Worm (Caenorhabditis elegans) whole organism, young adult: ENCODE measurements around the gene Y54E2A.9.
"Not testable (repeated sequence)": the region's sequence is repeated elsewhere in the genome, so short reads cannot be mapped to it uniquely, and the experiment has no call there.

Experiments used
- B0261.1 ChIP-seq: sonication (generic microtip); optimal IDR thresholded peaks from 2 replicates; lab custom pipeline; 2016; ENCODE audit warnings: mild to moderate bottlenecking, missing genetic modification characterization, moderate library complexity, missing compliant biosample characterization
- B0336.3 ChIP-seq: fragments of 200-800 bp; sonication (Bioruptor generic); IDR thresholded peaks from 2 replicates; pipeline ENCODE4 v1.3.6; 2022; ENCODE audit warnings: missing genetic modification characterization, missing compliant biosample characterization
- D2030.7 ChIP-seq: fragments of 200-800 bp; sonication (Bioruptor generic); IDR thresholded peaks from 2 replicates; pipeline ENCODE4 v1.3.6; 2022; ENCODE audit warnings: missing genetic modification reagents, missing genetic modification characterization, missing compliant biosample characterization
- F10E7.11 ChIP-seq: sonication (generic microtip); optimal IDR thresholded peaks from 2 replicates; lab custom pipeline; 2017; ENCODE audit warnings: mild to moderate bottlenecking, missing genetic modification characterization, moderate library complexity, missing compliant biosample characterization
- F33H1.4 ChIP-seq: fragments of 200-800 bp; sonication (Bioruptor generic); IDR thresholded peaks from 2 replicates; pipeline ENCODE4 v1.3.6; 2022; ENCODE audit warnings: missing genetic modification reagents, missing genetic modification characterization, missing compliant biosample characterization
- T07F8.4 ChIP-seq: sonication (generic microtip); optimal IDR thresholded peaks from 2 replicates; lab custom pipeline; 2016; ENCODE audit warnings: mild to moderate bottlenecking, missing genetic modification characterization, moderate library complexity, missing compliant biosample characterization
- Y53F4B.3 ChIP-seq: fragments of 200-800 bp; sonication (Bioruptor generic); IDR thresholded peaks from 2 replicates; pipeline ENCODE4 v1.3.6; 2022; ENCODE audit warnings: missing genetic modification reagents, missing genetic modification characterization, missing compliant biosample characterization
- Y79H2A.3 ChIP-seq: fragments of 200-800 bp; sonication (Bioruptor generic); conservative IDR thresholded peaks from 2 replicates; pipeline ENCODE4 v1.3.6; 2022; ENCODE audit warnings: missing genetic modification reagents, missing genetic modification characterization, missing compliant biosample characterization
- Y95B8A.8 ChIP-seq: fragments of 200-800 bp; sonication (Bioruptor generic); IDR thresholded peaks from 2 replicates; pipeline ENCODE4 v1.3.6; 2022; ENCODE audit warnings: missing genetic modification reagents, missing genetic modification characterization, missing compliant biosample characterization
- atf-7 ChIP-seq: sonication (generic microtip); optimal IDR thresholded peaks from 2 replicates; lab custom pipeline; 2017; ENCODE audit warnings: mild to moderate bottlenecking, missing genetic modification characterization, missing compliant biosample characterization
- athp-1 ChIP-seq: sonication (generic microtip); optimal IDR thresholded peaks from 2 replicates; lab custom pipeline; 2017; ENCODE audit warnings: mild to moderate bottlenecking, missing genetic modification characterization, missing compliant biosample characterization
- cebp-1 ChIP-seq, 2 experiments: fragments of 200-800 bp in 1 of 2; sonication (Bioruptor generic) in 1 of 2; sonication (generic microtip) in 1 of 2; IDR thresholded peaks in 1 of 2; optimal IDR thresholded peaks in 1 of 2; 2 replicates each; pipeline versions ENCODE4 v1.3.6 to Lab custom; 2017 to 2022; ENCODE audit warnings: missing compliant biosample characterization in 2 of 2, missing genetic modification characterization in 2 of 2, mild to moderate bottlenecking in 1 of 2, missing genetic modification reagents in 1 of 2, moderate library complexity in 1 of 2
- cebp-2 ChIP-seq: fragments of 200-800 bp; sonication (Bioruptor generic); IDR thresholded peaks from 2 replicates; pipeline ENCODE4 v1.3.6; 2022; ENCODE audit warnings: missing genetic modification characterization, missing compliant biosample characterization
- ceh-100 ChIP-seq: fragments of 200-800 bp; sonication (Bioruptor generic); IDR thresholded peaks from 2 replicates; pipeline ENCODE4 v1.3.6; 2022; ENCODE audit warnings: missing genetic modification reagents, missing genetic modification characterization, missing compliant biosample characterization
- chd-7 ChIP-seq: sonication (generic microtip); optimal IDR thresholded peaks from 2 replicates; lab custom pipeline; 2016; ENCODE audit warnings: mild to moderate bottlenecking, missing genetic modification characterization, moderate library complexity, missing compliant biosample characterization
- dox-1 ChIP-seq: fragments of 200-800 bp; sonication (Bioruptor generic); IDR thresholded peaks from 2 replicates; pipeline ENCODE4 v1.3.6; 2022; ENCODE audit warnings: missing genetic modification reagents, missing genetic modification characterization, missing compliant biosample characterization
- dpff-1 ChIP-seq: sonication (generic microtip); optimal IDR thresholded peaks from 2 replicates; lab custom pipeline; 2017; ENCODE audit warnings: mild to moderate bottlenecking, missing genetic modification characterization, missing compliant biosample characterization
- dpl-1 ChIP-seq: fragments of 150-350 bp; optimal IDR thresholded peaks from 2 replicates; lab custom pipeline; 2014; ENCODE audit warnings: missing biosample characterization, missing genetic modification reagents, missing genetic modification characterization
- egrh-3 ChIP-seq: fragments of 200-800 bp; sonication (Bioruptor generic); IDR thresholded peaks from 2 replicates; pipeline ENCODE4 v1.3.6; 2022; ENCODE audit warnings: missing genetic modification reagents, missing genetic modification characterization, missing compliant biosample characterization
- ekl-4 ChIP-seq: fragments of 200-800 bp; sonication (Bioruptor generic); IDR thresholded peaks from 2 replicates; pipeline ENCODE4 v1.3.6; 2022; ENCODE audit warnings: missing genetic modification reagents, missing genetic modification characterization, missing compliant biosample characterization
- hmg-20 ChIP-seq: fragments of 200-800 bp; sonication (Bioruptor generic); IDR thresholded peaks from 2 replicates; pipeline ENCODE4 v1.3.6; 2022; ENCODE audit warnings: missing genetic modification reagents, missing genetic modification characterization, missing compliant biosample characterization
- hrde-1 ChIP-seq: sonication (generic microtip); optimal IDR thresholded peaks from 2 replicates; lab custom pipeline; 2016; ENCODE audit warnings: missing genetic modification characterization, mild to moderate bottlenecking, missing compliant biosample characterization, moderate library complexity, missing genotype, missing genetic modification reagents, borderline replicate concordance
- let-526 ChIP-seq: fragments of 200-800 bp; sonication (Bioruptor generic); IDR thresholded peaks from 2 replicates; pipeline ENCODE4 v1.3.6; 2022; ENCODE audit warnings: missing genetic modification reagents, missing genetic modification characterization, missing compliant biosample characterization
- lin-26 ChIP-seq: fragments of 200-800 bp; sonication (Bioruptor generic); IDR thresholded peaks from 2 replicates; pipeline ENCODE4 v1.3.6; 2022; ENCODE audit warnings: missing genetic modification reagents, missing genetic modification characterization, missing compliant biosample characterization
- lin-40 ChIP-seq: sonication (generic microtip); optimal IDR thresholded peaks from 2 replicates; lab custom pipeline; 2016; ENCODE audit warnings: missing genetic modification characterization, mild to moderate bottlenecking, missing compliant biosample characterization, missing genotype, missing genetic modification reagents
- lin-54 ChIP-seq: fragments of 200-800 bp; sonication (Bioruptor generic); optimal IDR thresholded peaks from 2 replicates; lab custom pipeline; 2018; ENCODE audit warnings: mild to moderate bottlenecking, missing genetic modification characterization, missing compliant biosample characterization
- lir-1 ChIP-seq: fragments of 200-800 bp; sonication (Bioruptor generic); conservative IDR thresholded peaks from 2 replicates; pipeline ENCODE4 v1.3.6; 2022; ENCODE audit warnings: missing genetic modification reagents, missing genetic modification characterization, missing compliant biosample characterization
- lsl-1 ChIP-seq: fragments of 200-800 bp; sonication (Bioruptor generic); optimal IDR thresholded peaks from 2 replicates; lab custom pipeline; 2018; ENCODE audit warnings: mild to moderate bottlenecking, missing genetic modification characterization, moderate library complexity, missing compliant biosample characterization
- madf-10 ChIP-seq: sonication (generic microtip); optimal IDR thresholded peaks from 2 replicates; lab custom pipeline; 2016; ENCODE audit warnings: mild to moderate bottlenecking, missing genetic modification characterization, missing compliant biosample characterization
- madf-3 ChIP-seq: fragments of 200-800 bp; sonication (Bioruptor generic); IDR thresholded peaks from 2 replicates; pipeline ENCODE4 v1.3.6; 2022; ENCODE audit warnings: missing genetic modification reagents, missing genetic modification characterization, missing compliant biosample characterization
- madf-6 ChIP-seq: fragments of 200-800 bp; sonication (Bioruptor generic); IDR thresholded peaks from 2 replicates; pipeline ENCODE4 v1.3.6; 2022; ENCODE audit warnings: missing genetic modification reagents, missing genetic modification characterization, missing compliant biosample characterization
- madf-8 ChIP-seq: fragments of 200-800 bp; sonication (Bioruptor generic); conservative IDR thresholded peaks from 2 replicates; pipeline ENCODE4 v1.3.6; 2022; ENCODE audit warnings: missing genetic modification reagents, missing genetic modification characterization, missing compliant biosample characterization
- mcd-1 ChIP-seq: fragments of 200-800 bp; sonication (Bioruptor generic); IDR thresholded peaks from 2 replicates; pipeline ENCODE4 v1.3.6; 2022; ENCODE audit warnings: missing genetic modification reagents, missing genetic modification characterization, missing compliant biosample characterization
- mxl-1 ChIP-seq: sonication (generic microtip); optimal IDR thresholded peaks from 2 replicates; lab custom pipeline; 2016; ENCODE audit warnings: missing genetic modification characterization, missing compliant biosample characterization
- nhr-120 ChIP-seq: fragments of 200-800 bp; sonication (Bioruptor generic); IDR thresholded peaks from 2 replicates; pipeline ENCODE4 v1.3.6; 2022; ENCODE audit warnings: missing genetic modification characterization, missing compliant biosample characterization
- nhr-27 ChIP-seq: fragments of 200-800 bp; sonication (Bioruptor generic); optimal IDR thresholded peaks from 2 replicates; lab custom pipeline; 2018; ENCODE audit warnings: mild to moderate bottlenecking, missing genetic modification characterization, moderate library complexity, missing compliant biosample characterization
- rcor-1 ChIP-seq: fragments of 200-800 bp; sonication (Bioruptor generic); IDR thresholded peaks from 2 replicates; pipeline ENCODE4 v1.3.6; 2022; ENCODE audit warnings: missing genetic modification reagents, missing genetic modification characterization, missing compliant biosample characterization
- rec-8 ChIP-seq, 2 experiments: sonication (generic microtip); optimal IDR thresholded peaks; 2 replicates each; lab custom pipeline; 2016; ENCODE audit warnings: mild to moderate bottlenecking in 2 of 2, missing genetic modification characterization in 2 of 2, missing genetic modification reagents in 2 of 2, missing genotype in 2 of 2, missing biosample characterization in 1 of 2, missing compliant biosample characterization in 1 of 2, moderate library complexity in 1 of 2
- rpc-1 ChIP-seq, 2 experiments: fragments of 150-350 bp in 1 of 2; sonication (generic microtip) in 1 of 2; optimal IDR thresholded peaks; 2 replicates each; lab custom pipeline; 2014 to 2018; ENCODE audit warnings: missing biosample characterization in 1 of 2, missing genetic modification characterization in 1 of 2, missing genetic modification reagents in 1 of 2, missing genotype in 1 of 2
- snpc-4 ChIP-seq, 5 experiments: fragments of 150-350 bp in 1 of 5; sonication (generic microtip) in 4 of 5; optimal IDR thresholded peaks; 2 replicates each; lab custom pipeline; 2014 to 2018; ENCODE audit warnings: missing genetic modification characterization in 5 of 5, missing biosample characterization in 3 of 5, antibody characterized with exemption in 2 of 5, mild to moderate bottlenecking in 2 of 5, missing compliant biosample characterization in 2 of 5, missing genotype in 2 of 5, moderate library complexity in 2 of 5, missing genetic modification reagents in 1 of 5
- sptf-2 ChIP-seq: fragments of 200-800 bp; sonication (Bioruptor generic); optimal IDR thresholded peaks from 2 replicates; lab custom pipeline; 2018; ENCODE audit warnings: mild to moderate bottlenecking, missing genetic modification characterization, missing compliant biosample characterization
- tbp1 ChIP-seq: fragments of 200-800 bp; sonication (Bioruptor generic); optimal IDR thresholded peaks from 2 replicates; lab custom pipeline; 2018; ENCODE audit warnings: mild to moderate bottlenecking, missing genetic modification characterization, missing compliant biosample characterization
- tlf-1 ChIP-seq: fragments of 200-800 bp; sonication (Bioruptor generic); optimal IDR thresholded peaks from 2 replicates; lab custom pipeline; 2018; ENCODE audit warnings: mild to moderate bottlenecking, missing genetic modification characterization, missing compliant biosample characterization
- ztf-18 ChIP-seq: sonication (generic microtip); optimal IDR thresholded peaks from 2 replicates; lab custom pipeline; 2016; ENCODE audit warnings: missing genotype, mild to moderate bottlenecking, missing genetic modification characterization, missing compliant biosample characterization

The Y54E2A.9 gene

DNA sequence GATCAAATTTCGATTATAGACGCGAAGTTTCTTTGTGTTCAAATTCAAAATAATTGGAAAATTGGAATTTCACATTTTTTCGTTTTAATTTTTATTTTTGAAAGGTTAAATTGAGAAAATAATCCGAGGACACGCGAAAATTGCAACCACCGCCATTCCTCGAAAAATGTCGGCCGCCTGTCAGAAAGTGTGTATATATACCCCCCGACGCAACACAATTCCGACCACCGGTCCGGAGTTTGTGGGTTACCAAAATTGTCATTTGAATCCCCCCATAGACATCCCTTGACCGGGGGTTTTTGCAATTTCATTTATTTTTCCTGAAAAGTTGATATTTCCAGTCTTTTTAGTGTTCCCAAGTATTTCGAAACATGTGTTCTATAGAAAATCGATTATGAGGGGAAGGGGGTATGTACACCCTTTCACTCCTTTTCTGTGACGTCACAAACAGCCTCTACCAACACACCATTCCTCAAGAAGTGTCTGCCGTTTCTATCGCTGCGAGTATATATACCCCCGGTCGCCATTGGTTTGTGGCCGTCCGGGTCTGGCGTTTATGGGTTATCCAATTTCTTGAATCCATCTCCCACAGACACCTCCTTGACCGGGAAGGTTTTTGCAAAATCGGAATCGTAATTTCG is 18.6 kb upstream of the Y54E2A.9 start, which contains the start of gene W01D2.3 (continued):
- TF ChIP-seq dpl-1 (no peak), cebp-2 (GFP tag; lab: Robert Waterston, UW) (0 out of 2 replicates have a peak, but pooled peaks have one; percentile 71), tlf-1 (GFP tag; lab: Kevin White, UChicago) (peak; percentile 45), chd-7 (tag; lab: Kevin White, UChicago) (peak; percentile 70), hrde-1 (tag; lab: Kevin White, UChicago) (no peak), rec-8 (tag; optimal IDR thresholded peaks at IDR 0.05; lab: Kevin White, UChicago) (peak in 1 of 2 experiments; percentile 18), nhr-27 (tag; lab: Kevin White, UChicago) (no peak), let-526 (GFP tag; lab: Robert Waterston, UW) (no peak), egrh-3 (GFP tag; lab: Robert Waterston, UW) (no peak), mxl-1 (tag; lab: Kevin White, UChicago) (no peak), madf-6 (peak; percentile 41), hmg-20 (GFP tag; lab: Robert Waterston, UW) (no peak), madf-10 (tag; lab: Kevin White, UChicago) (peak; percentile 7), Y53F4B.3 (GFP tag; lab: Robert Waterston, UW) (no peak), atf-7 (tag; lab: Kevin White, UChicago) (peak; percentile 80), madf-8 (no peak), F33H1.4 (GFP tag; lab: Robert Waterston, UW) (no peak), cebp-1 (GFP tag; IDR thresholded peaks at IDR 0.05; lab: Robert Waterston, UW) (peak; percentile 83), cebp-1 (tag; optimal IDR thresholded peaks at IDR 0.05; lab: Kevin White, UChicago) (peak; percentile 94), madf-3 (GFP tag; lab: Robert Waterston, UW) (no peak), athp-1 (peak; percentile 42), dpff-1 (tag; lab: Kevin White, UChicago) (no peak), lin-40 (tag; lab: Kevin White, UChicago) (peak; percentile 89), lin-26 (GFP tag; lab: Robert Waterston, UW) (peak; percentile 69; the same call in 1 of the 2 replicates), ceh-100 (GFP tag; lab: Robert Waterston, UW) (no peak), Y79H2A.3 (GFP tag; lab: Robert Waterston, UW) (no peak), T07F8.4 (tag; lab: Kevin White, UChicago) (peak; percentile 49), F10E7.11 (tag; lab: Kevin White, UChicago) (no peak), lir-1 (GFP tag; lab: Robert Waterston, UW) (no peak), sptf-2 (GFP tag; lab: Kevin White, UChicago) (peak; percentile 24), nhr-120 (GFP tag; lab: Robert Waterston, UW) (peak; percentile 9; the same call in 1 of the 2 replicates), ztf-18 (tag; lab: Kevin White, UChicago) (peak; percentile 38), Y95B8A.8 (no peak), B0336.3 (GFP tag; lab: Robert Waterston, UW) (no peak; the same call in 1 of the 2 replicates)

DNA sequence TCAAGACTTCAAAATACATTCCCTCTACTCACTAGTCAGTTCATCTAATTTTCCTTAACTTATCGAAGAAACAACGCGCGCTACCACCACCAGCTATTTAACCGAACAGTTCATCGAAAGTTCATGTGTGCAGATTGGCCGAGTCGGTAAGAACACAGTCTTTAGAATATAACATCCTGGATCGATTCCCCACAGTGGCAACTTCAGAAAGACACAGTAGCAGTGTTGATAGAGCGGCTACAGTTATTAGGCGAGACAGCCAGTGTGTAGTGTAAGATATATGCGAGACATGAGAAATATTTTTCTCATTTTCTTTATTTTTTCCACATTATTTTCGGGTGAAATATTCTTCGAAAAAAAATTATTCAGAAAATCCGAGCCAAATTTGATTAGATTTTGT is 16.7 kb upstream of the Y54E2A.9 start:
- peak; percentile 59 for TF ChIP-seq B0261.1 (tag; lab: Kevin White, UChicago)
- TF ChIP-seq lin-26 (GFP tag; lab: Robert Waterston, UW), result peak; percentile 77
- 0 out of 2 replicates have a peak, but pooled peaks have one; percentile 30 for TF ChIP-seq hmg-20 (GFP tag; lab: Robert Waterston, UW)
- TF ChIP-seq mcd-1 (GFP tag; lab: Robert Waterston, UW), result peak; percentile 23; the same call in 1 of the 2 replicates
- peak; percentile 60 for TF ChIP-seq D2030.7 (GFP tag; lab: Robert Waterston, UW)
- TF ChIP-seq nhr-120 (GFP tag; lab: Robert Waterston, UW), result 0 out of 2 replicates have a peak, but pooled peaks have one; percentile 8
- TF ChIP-seq madf-6, result peak; percentile 61
- TF ChIP-seq ekl-4, result peak; percentile 63; the same call in 1 of the 2 replicates
- TF ChIP-seq rcor-1, result peak; percentile 26; the same call in 1 of the 2 replicates
- peak; percentile 83 for TF ChIP-seq tbp1 (GFP tag; lab: Kevin White, UChicago)
- TF ChIP-seq snpc-4 (GFP tag; optimal IDR thresholded peaks at IDR 0.05; lab: Kevin White, UChicago), result not testable (repeated sequence)
- peak in 2 of 4 experiments; percentile 68 to 70 for TF ChIP-seq snpc-4 (tag; optimal IDR thresholded peaks at IDR 0.05; lab: Kevin White, UChicago)
- peak; percentile 9 for TF ChIP-seq lin-54 (GFP tag; lab: Kevin White, UChicago)
- TF ChIP-seq lsl-1 (GFP tag; lab: Kevin White, UChicago), result peak; percentile 14
- peak; percentile 56 for TF ChIP-seq rpc-1 (optimal IDR thresholded peaks at IDR 0.05; lab: Kevin White, UChicago)
- peak; percentile 68 for TF ChIP-seq rpc-1 (tag; optimal IDR thresholded peaks at IDR 0.05; lab: Kevin White, UChicago)
- peak; percentile 33; the same call in 1 of the 2 replicates for TF ChIP-seq F33H1.4 (GFP tag; lab: Robert Waterston, UW)
- TF ChIP-seq dox-1 (GFP tag; lab: Robert Waterston, UW), result 0 out of 2 replicates have a peak, but pooled peaks have one; percentile 49
